Worm (Caenorhabditis elegans): Measurements from ENCODE around the gene tag-293.

DNA sequence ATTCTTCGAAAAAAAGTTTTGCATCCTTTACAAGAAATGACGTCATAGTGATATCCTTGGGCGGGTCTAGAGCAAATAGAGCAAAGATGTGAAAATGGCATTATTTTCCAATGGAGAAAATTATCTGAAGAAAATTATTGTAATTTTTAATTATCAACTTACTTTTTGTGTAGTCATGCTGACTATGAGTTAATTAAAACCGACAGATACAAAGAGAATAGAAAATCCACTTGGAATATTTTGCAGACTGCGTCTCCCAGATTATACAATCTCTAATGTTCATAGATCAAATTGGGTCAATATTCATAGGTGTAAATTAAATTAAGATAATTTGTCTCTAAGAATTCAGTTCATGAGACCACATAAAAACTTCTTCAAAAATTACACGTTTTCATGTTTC, 5.8 kb downstream of the tag-293 start, which contains the start of gene nhr-149:
- TF ChIP-seq hlh-8 (tag; optimal IDR thresholded peaks at IDR 0.05) = no peak
- no peak for TF ChIP-seq fkh-10 (GFP tag; optimal IDR thresholded peaks at IDR 0.05)
- no peak for TF ChIP-seq T23F11.4 (GFP tag; optimal IDR thresholded peaks at IDR 0.05)
- no peak for TF ChIP-seq tbx-2 (tag; optimal IDR thresholded peaks at IDR 0.05)
